Fruit fly (Drosophila melanogaster) whole organism, pupa: ENCODE data around the gene arx.

ENCODE experiments used
- CG10348 ChIP-seq: fragments of 200-800 bp; sonication (Bioruptor generic); IDR thresholded peaks from 2 replicates; pipeline ENCODE4 v1.3.6; 2022; ENCODE audit warnings: missing biosample characterization, missing genetic modification characterization
- CG12605 ChIP-seq: fragments of 200-800 bp; sonication (Bioruptor generic); IDR thresholded peaks from 2 replicates; pipeline ENCODE4 v1.3.6; 2022; ENCODE audit warnings: missing biosample characterization, missing genetic modification characterization
- CG14655 ChIP-seq: fragments of 200-800 bp; sonication (Bioruptor generic); optimal IDR thresholded peaks from 3 replicates; lab custom pipeline; 2017; ENCODE audit warnings: mild to moderate bottlenecking, missing biosample characterization, missing genetic modification reagents, missing genetic modification characterization
- CG4496 ChIP-seq: fragments of 200-800 bp; sonication (Bioruptor generic); IDR thresholded peaks from 3 replicates; pipeline ENCODE4 v1.3.6; 2022; ENCODE audit warnings: missing biosample characterization, missing genetic modification characterization
- CG8159 ChIP-seq: fragments of 200-800 bp; sonication (Bioruptor generic); optimal IDR thresholded peaks from 3 replicates; lab custom pipeline; 2018; ENCODE audit warnings: missing biosample characterization, mild to moderate bottlenecking, missing genetic modification characterization, moderate library complexity
- CG8301 ChIP-seq: fragments of 200-800 bp; sonication (Bioruptor generic); optimal IDR thresholded peaks from 2 replicates; lab custom pipeline; 2018; ENCODE audit warnings: missing biosample characterization, mild to moderate bottlenecking, missing genetic modification characterization
- D1 ChIP-seq: fragments of 200-800 bp; sonication (Bioruptor generic); optimal IDR thresholded peaks from 2 replicates; lab custom pipeline; 2018; ENCODE audit warnings: missing biosample characterization, mild to moderate bottlenecking, missing genetic modification characterization, moderate library complexity
- EcR ChIP-seq: fragments of 200-800 bp; sonication (Bioruptor generic); optimal IDR thresholded peaks from 3 replicates; lab custom pipeline; 2019; ENCODE audit warnings: missing biosample characterization, missing genetic modification characterization, mild to moderate bottlenecking, moderate library complexity, missing genetic modification reagents
- Pif1A ChIP-seq: fragments of 200-800 bp; sonication (Bioruptor generic); optimal IDR thresholded peaks from 3 replicates; lab custom pipeline; 2016; ENCODE audit warnings: missing biosample characterization, missing genetic modification characterization
- rn ChIP-seq: fragments of 200-800 bp; sonication (Bioruptor generic); IDR thresholded peaks from 2 replicates; pipeline ENCODE4 v1.3.6; 2022; ENCODE audit warnings: missing biosample characterization, missing genetic modification characterization

DNA sequence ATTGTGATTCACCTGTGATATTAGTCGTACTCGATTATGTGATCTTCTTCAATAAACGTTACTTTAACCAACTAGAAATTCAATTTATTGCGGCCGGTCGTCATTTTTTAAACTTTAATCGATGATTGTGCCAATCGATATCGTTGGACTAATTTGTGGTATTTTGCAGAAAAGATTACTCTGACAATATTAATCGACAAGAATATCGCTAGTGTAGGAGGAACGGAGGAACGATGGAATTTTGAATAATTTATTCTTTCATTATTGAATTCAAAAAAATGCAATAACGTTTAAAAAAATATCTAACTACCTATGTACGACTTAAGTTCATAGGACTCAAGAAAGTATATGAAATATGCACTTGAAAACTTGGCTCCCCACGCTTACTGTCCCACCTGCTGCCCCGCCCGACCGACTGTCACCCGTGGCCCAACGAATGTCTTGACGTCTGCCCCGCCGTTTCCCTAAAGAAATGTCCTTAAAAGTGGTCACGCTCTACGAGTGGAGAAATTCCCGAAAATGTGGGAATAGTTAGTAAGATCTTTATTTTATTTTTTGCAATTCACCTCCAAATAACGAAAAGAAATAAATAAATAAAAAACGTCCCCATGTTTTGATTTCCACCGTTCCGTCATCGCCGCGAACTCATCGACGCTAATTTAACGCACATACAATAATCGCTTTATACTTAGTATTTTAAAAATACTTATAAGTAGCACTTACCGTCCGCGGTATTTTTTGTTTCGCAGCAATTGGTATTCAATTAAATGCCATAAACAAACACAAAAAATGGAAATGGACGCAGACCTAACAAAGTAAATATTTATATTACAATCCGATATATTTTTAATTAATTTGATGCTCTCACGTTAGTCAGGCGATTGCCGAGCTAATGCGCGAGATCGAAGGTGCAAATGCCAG, 35.6 kb downstream of the arx start, which contains the start of gene CG14074:
- TF ChIP-seq EcR (GFP tag; lab: Kevin White, UChicago) = no peak
- TF ChIP-seq CG14655 = no peak
- no peak for TF ChIP-seq CG8159 (tag; lab: Kevin White, UChicago)
- no peak for TF ChIP-seq rn (GFP tag; lab: Robert Waterston, UW)
- TF ChIP-seq CG8301 = no peak
- no peak for TF ChIP-seq D1 (tag; lab: Kevin White, UChicago)
- no peak for TF ChIP-seq CG4496 (GFP tag; lab: Robert Waterston, UW)
- TF ChIP-seq CG10348 = no peak
- TF ChIP-seq CG12605 (GFP tag; lab: Robert Waterston, UW) = no peak
- no peak for TF ChIP-seq Pif1A
